Worm (Caenorhabditis elegans) whole organism, young adult: ENCODE results near the gene snu-66.
"Not testable (repeated sequence)": the region's sequence is repeated elsewhere in the genome, so short reads cannot be mapped to it uniquely, and the experiment has no call there.

Source experiments
- B0019.2 ChIP-seq: fragments of 200-800 bp; sonication (Bioruptor generic); conservative IDR thresholded peaks from 2 replicates; pipeline ENCODE4 v1.3.6; 2022; ENCODE audit warnings: missing genetic modification reagents, missing genetic modification characterization, missing compliant biosample characterization
- B0261.1 ChIP-seq: sonication (generic microtip); optimal IDR thresholded peaks from 2 replicates; lab custom pipeline; 2016; ENCODE audit warnings: mild to moderate bottlenecking, missing genetic modification characterization, moderate library complexity, missing compliant biosample characterization
- C17E4.6 ChIP-seq: fragments of 200-800 bp; sonication (Bioruptor generic); IDR thresholded peaks from 2 replicates; pipeline ENCODE4 v1.3.6; 2022; ENCODE audit warnings: missing genetic modification reagents, missing genetic modification characterization, missing compliant biosample characterization
- D2030.7 ChIP-seq: fragments of 200-800 bp; sonication (Bioruptor generic); IDR thresholded peaks from 2 replicates; pipeline ENCODE4 v1.3.6; 2022; ENCODE audit warnings: missing genetic modification reagents, missing genetic modification characterization, missing compliant biosample characterization
- F37B4.10 ChIP-seq: fragments of 200-800 bp; sonication (Bioruptor generic); IDR thresholded peaks from 2 replicates; pipeline ENCODE4 v1.3.6; 2022; ENCODE audit warnings: missing genetic modification characterization, missing compliant biosample characterization
- F39B2.1 ChIP-seq: fragments of 200-800 bp; sonication (Bioruptor generic); IDR thresholded peaks from 2 replicates; pipeline ENCODE4 v1.3.6; 2022; ENCODE audit warnings: missing genetic modification reagents, missing genetic modification characterization, missing compliant biosample characterization
- F52B5.7 ChIP-seq: sonication (generic microtip); optimal IDR thresholded peaks from 2 replicates; lab custom pipeline; 2016; ENCODE audit warnings: mild to moderate bottlenecking, missing genetic modification characterization, missing compliant biosample characterization
- F57A8.1 ChIP-seq: fragments of 200-800 bp; sonication (Bioruptor generic); optimal IDR thresholded peaks from 2 replicates; lab custom pipeline; 2018; ENCODE audit warnings: mild to moderate bottlenecking, missing genetic modification characterization, moderate library complexity, missing compliant biosample characterization
- T07F8.4 ChIP-seq: sonication (generic microtip); optimal IDR thresholded peaks from 2 replicates; lab custom pipeline; 2016; ENCODE audit warnings: mild to moderate bottlenecking, missing genetic modification characterization, moderate library complexity, missing compliant biosample characterization
- Y56A3A.18 ChIP-seq: fragments of 200-800 bp; sonication (Bioruptor generic); IDR thresholded peaks from 2 replicates; pipeline ENCODE4 v1.3.6; 2022; ENCODE audit warnings: missing genetic modification reagents, missing genetic modification characterization, missing compliant biosample characterization
- Y95B8A.8 ChIP-seq: fragments of 200-800 bp; sonication (Bioruptor generic); IDR thresholded peaks from 2 replicates; pipeline ENCODE4 v1.3.6; 2022; ENCODE audit warnings: missing genetic modification reagents, missing genetic modification characterization, missing compliant biosample characterization
- aptf-2 ChIP-seq: fragments of 200-800 bp; sonication (Bioruptor generic); conservative IDR thresholded peaks from 2 replicates; pipeline ENCODE4 v1.3.6; 2022; ENCODE audit warnings: missing genetic modification reagents, missing genetic modification characterization, missing compliant biosample characterization
- attf-6 ChIP-seq: fragments of 200-800 bp; sonication (Bioruptor generic); IDR thresholded peaks from 2 replicates; pipeline ENCODE4 v1.3.6; 2022; ENCODE audit warnings: missing genetic modification reagents, missing genetic modification characterization, missing compliant biosample characterization
- bed-2 ChIP-seq: fragments of 200-800 bp; sonication (Bioruptor generic); IDR thresholded peaks from 2 replicates; pipeline ENCODE4 v1.3.6; 2022; ENCODE audit warnings: missing genetic modification reagents, missing genetic modification characterization, missing compliant biosample characterization
- cebp-1 ChIP-seq, 2 experiments: fragments of 200-800 bp in 1 of 2; sonication (Bioruptor generic) in 1 of 2; sonication (generic microtip) in 1 of 2; IDR thresholded peaks in 1 of 2; optimal IDR thresholded peaks in 1 of 2; 2 replicates each; pipeline versions ENCODE4 v1.3.6 to Lab custom; 2017 to 2022; ENCODE audit warnings: missing compliant biosample characterization in 2 of 2, missing genetic modification characterization in 2 of 2, mild to moderate bottlenecking in 1 of 2, missing genetic modification reagents in 1 of 2, moderate library complexity in 1 of 2
- cebp-2 ChIP-seq: fragments of 200-800 bp; sonication (Bioruptor generic); IDR thresholded peaks from 2 replicates; pipeline ENCODE4 v1.3.6; 2022; ENCODE audit warnings: missing genetic modification characterization, missing compliant biosample characterization
- ceh-100 ChIP-seq: fragments of 200-800 bp; sonication (Bioruptor generic); IDR thresholded peaks from 2 replicates; pipeline ENCODE4 v1.3.6; 2022; ENCODE audit warnings: missing genetic modification reagents, missing genetic modification characterization, missing compliant biosample characterization
- ceh-40 ChIP-seq: fragments of 200-800 bp; sonication (Bioruptor generic); IDR thresholded peaks from 2 replicates; pipeline ENCODE4 v1.3.6; 2022; ENCODE audit warnings: missing genetic modification characterization, missing compliant biosample characterization
- ceh-58 ChIP-seq: fragments of 200-800 bp; sonication (Bioruptor generic); IDR thresholded peaks from 2 replicates; pipeline ENCODE4 v1.3.6; 2022; ENCODE audit warnings: missing genetic modification characterization, missing compliant biosample characterization
- ceh-91 ChIP-seq: fragments of 200-800 bp; sonication (Bioruptor generic); IDR thresholded peaks from 2 replicates; pipeline ENCODE4 v1.3.6; 2022; ENCODE audit warnings: missing genetic modification reagents, missing genetic modification characterization, missing compliant biosample characterization
- die-1 ChIP-seq: sonication (generic microtip); optimal IDR thresholded peaks from 2 replicates; lab custom pipeline; 2016; ENCODE audit warnings: missing genotype, mild to moderate bottlenecking, missing genetic modification characterization, missing compliant biosample characterization
- egl-18 ChIP-seq: fragments of 200-800 bp; sonication (Bioruptor generic); IDR thresholded peaks from 2 replicates; pipeline ENCODE4 v1.3.6; 2022; ENCODE audit warnings: missing genetic modification reagents, missing genetic modification characterization, missing compliant biosample characterization
- egl-44 ChIP-seq: fragments of 200-800 bp; sonication (Bioruptor generic); IDR thresholded peaks from 2 replicates; pipeline ENCODE4 v1.3.6; 2022; ENCODE audit warnings: missing genetic modification reagents, missing genetic modification characterization, missing compliant biosample characterization
- ekl-4 ChIP-seq: fragments of 200-800 bp; sonication (Bioruptor generic); IDR thresholded peaks from 2 replicates; pipeline ENCODE4 v1.3.6; 2022; ENCODE audit warnings: missing genetic modification reagents, missing genetic modification characterization, missing compliant biosample characterization
- him-1 ChIP-seq: sonication (generic microtip); optimal IDR thresholded peaks from 2 replicates; lab custom pipeline; 2016; ENCODE audit warnings: missing genotype, missing genetic modification reagents, missing genetic modification characterization, missing compliant biosample characterization
- hmg-1.2 ChIP-seq: fragments of 200-800 bp; sonication (Bioruptor generic); IDR thresholded peaks from 2 replicates; pipeline ENCODE4 v1.3.6; 2022; ENCODE audit warnings: missing genetic modification reagents, missing genetic modification characterization, missing compliant biosample characterization
- hsf-1 ChIP-seq: fragments of 200-800 bp; sonication (Bioruptor generic); IDR thresholded peaks from 2 replicates; pipeline ENCODE4 v1.3.6; 2022; ENCODE audit warnings: missing genetic modification reagents, missing genetic modification characterization, missing compliant biosample characterization
- lag-1 ChIP-seq: fragments of 200-800 bp; sonication (Bioruptor generic); IDR thresholded peaks from 2 replicates; pipeline ENCODE4 v1.3.6; 2022; ENCODE audit warnings: missing genetic modification reagents, missing genetic modification characterization, missing compliant biosample characterization
- let-526 ChIP-seq: fragments of 200-800 bp; sonication (Bioruptor generic); IDR thresholded peaks from 2 replicates; pipeline ENCODE4 v1.3.6; 2022; ENCODE audit warnings: missing genetic modification reagents, missing genetic modification characterization, missing compliant biosample characterization
- lin-26 ChIP-seq: fragments of 200-800 bp; sonication (Bioruptor generic); IDR thresholded peaks from 2 replicates; pipeline ENCODE4 v1.3.6; 2022; ENCODE audit warnings: missing genetic modification reagents, missing genetic modification characterization, missing compliant biosample characterization
- lin-54 ChIP-seq: fragments of 200-800 bp; sonication (Bioruptor generic); optimal IDR thresholded peaks from 2 replicates; lab custom pipeline; 2018; ENCODE audit warnings: mild to moderate bottlenecking, missing genetic modification characterization, missing compliant biosample characterization
- madf-3 ChIP-seq: fragments of 200-800 bp; sonication (Bioruptor generic); IDR thresholded peaks from 2 replicates; pipeline ENCODE4 v1.3.6; 2022; ENCODE audit warnings: missing genetic modification reagents, missing genetic modification characterization, missing compliant biosample characterization
- madf-8 ChIP-seq: fragments of 200-800 bp; sonication (Bioruptor generic); conservative IDR thresholded peaks from 2 replicates; pipeline ENCODE4 v1.3.6; 2022; ENCODE audit warnings: missing genetic modification reagents, missing genetic modification characterization, missing compliant biosample characterization
- mcd-1 ChIP-seq: fragments of 200-800 bp; sonication (Bioruptor generic); IDR thresholded peaks from 2 replicates; pipeline ENCODE4 v1.3.6; 2022; ENCODE audit warnings: missing genetic modification reagents, missing genetic modification characterization, missing compliant biosample characterization
- mxl-1 ChIP-seq: sonication (generic microtip); optimal IDR thresholded peaks from 2 replicates; lab custom pipeline; 2016; ENCODE audit warnings: missing genetic modification characterization, missing compliant biosample characterization
- nfya-2 ChIP-seq: fragments of 200-800 bp; sonication (Bioruptor generic); IDR thresholded peaks from 2 replicates; pipeline ENCODE4 v1.3.6; 2022; ENCODE audit warnings: missing genetic modification reagents, missing genetic modification characterization, missing compliant biosample characterization
- nhr-120 ChIP-seq: fragments of 200-800 bp; sonication (Bioruptor generic); IDR thresholded peaks from 2 replicates; pipeline ENCODE4 v1.3.6; 2022; ENCODE audit warnings: missing genetic modification characterization, missing compliant biosample characterization
- nhr-90 ChIP-seq: sonication (generic microtip); optimal IDR thresholded peaks from 2 replicates; lab custom pipeline; 2016; ENCODE audit warnings: missing genotype, mild to moderate bottlenecking, missing genetic modification characterization, missing compliant biosample characterization
- pbrm-1 ChIP-seq: fragments of 200-800 bp; sonication (Bioruptor generic); IDR thresholded peaks from 2 replicates; pipeline ENCODE4 v1.3.6; 2022; ENCODE audit warnings: missing genetic modification reagents, missing genetic modification characterization, missing compliant biosample characterization
- rcor-1 ChIP-seq: fragments of 200-800 bp; sonication (Bioruptor generic); IDR thresholded peaks from 2 replicates; pipeline ENCODE4 v1.3.6; 2022; ENCODE audit warnings: missing genetic modification reagents, missing genetic modification characterization, missing compliant biosample characterization
- rpc-1 ChIP-seq, 2 experiments: fragments of 150-350 bp in 1 of 2; sonication (generic microtip) in 1 of 2; optimal IDR thresholded peaks; 2 replicates each; lab custom pipeline; 2014 to 2018; ENCODE audit warnings: missing biosample characterization in 1 of 2, missing genetic modification characterization in 1 of 2, missing genetic modification reagents in 1 of 2, missing genotype in 1 of 2
- sea-2 ChIP-seq: fragments of 200-800 bp; sonication (Bioruptor generic); IDR thresholded peaks from 2 replicates; pipeline ENCODE4 v1.3.6; 2022; ENCODE audit warnings: missing genetic modification characterization, missing compliant biosample characterization
- tbp1 ChIP-seq: fragments of 200-800 bp; sonication (Bioruptor generic); optimal IDR thresholded peaks from 2 replicates; lab custom pipeline; 2018; ENCODE audit warnings: mild to moderate bottlenecking, missing genetic modification characterization, missing compliant biosample characterization
- ztf-18 ChIP-seq: sonication (generic microtip); optimal IDR thresholded peaks from 2 replicates; lab custom pipeline; 2016; ENCODE audit warnings: missing genotype, mild to moderate bottlenecking, missing genetic modification characterization, missing compliant biosample characterization
- ztf-22 ChIP-seq: fragments of 200-800 bp; sonication (Bioruptor generic); optimal IDR thresholded peaks from 2 replicates; lab custom pipeline; 2018; ENCODE audit warnings: mild to moderate bottlenecking, missing genetic modification characterization, moderate library complexity, missing compliant biosample characterization
- ztf-25 ChIP-seq: fragments of 200-800 bp; sonication (Bioruptor generic); IDR thresholded peaks from 2 replicates; pipeline ENCODE4 v1.3.6; 2022; ENCODE audit warnings: missing genetic modification reagents, missing genetic modification characterization, missing compliant biosample characterization
- ztf-28 ChIP-seq: fragments of 200-800 bp; sonication (Bioruptor generic); IDR thresholded peaks from 2 replicates; pipeline ENCODE4 v1.3.6; 2022; ENCODE audit warnings: missing genetic modification reagents, missing genetic modification characterization, missing compliant biosample characterization

Gene snu-66

ce11 chrV:7548499-7548898 lies 27.0 kb downstream of the snu-66 start:
- 0 out of 2 replicates have a peak, but pooled peaks have one; percentile 57 for TF ChIP-seq egl-18
- peak; percentile 72; the same call in 1 of the 2 replicates for TF ChIP-seq nhr-120 (GFP tag; lab: Robert Waterston, UW)
- TF ChIP-seq rpc-1 (optimal IDR thresholded peaks at IDR 0.05; lab: Kevin White, UChicago), result peak; percentile 53
- TF ChIP-seq rpc-1 (tag; optimal IDR thresholded peaks at IDR 0.05; lab: Kevin White, UChicago), result peak; percentile 73
- TF ChIP-seq nhr-90 (tag; lab: Kevin White, UChicago), result peak; percentile 58
- peak; percentile 83; the same call in 1 of the 2 replicates for TF ChIP-seq ekl-4
- TF ChIP-seq Y95B8A.8, result peak; percentile 73
- 0 out of 2 replicates have a peak, but pooled peaks have one; percentile 71 for TF ChIP-seq cebp-2
- peak; percentile 63; the same call in 1 of the 2 replicates for TF ChIP-seq madf-3 (GFP tag; lab: Robert Waterston, UW)
- TF ChIP-seq aptf-2 (GFP tag; lab: Robert Waterston, UW), result peak; percentile 78
- peak; percentile 47 for TF ChIP-seq mxl-1
- peak; percentile 47; the same call in 1 of the 2 replicates for TF ChIP-seq ceh-91
- peak; percentile 53; the same call in 1 of the 2 replicates for TF ChIP-seq B0019.2 (GFP tag; lab: Robert Waterston, UW)
- peak; percentile 71; the same call in 1 of the 2 replicates for TF ChIP-seq ztf-28 (GFP tag; lab: Robert Waterston, UW)
- TF ChIP-seq lin-26, result peak; percentile 97
- TF ChIP-seq madf-8 (GFP tag; lab: Robert Waterston, UW), result peak; percentile 43
- 0 out of 2 replicates have a peak, but pooled peaks have one; percentile 59 for TF ChIP-seq lag-1 (GFP tag; lab: Robert Waterston, UW)
- peak; percentile 59 for TF ChIP-seq die-1 (tag; lab: Kevin White, UChicago)
- TF ChIP-seq bed-2 (GFP tag; lab: Robert Waterston, UW), result peak; percentile 66; the same call in 1 of the 2 replicates
- TF ChIP-seq cebp-1 (GFP tag; IDR thresholded peaks at IDR 0.05; lab: Robert Waterston, UW), result peak; percentile 36; the same call in 1 of the 2 replicates
- TF ChIP-seq cebp-1 (tag; optimal IDR thresholded peaks at IDR 0.05; lab: Kevin White, UChicago), result not testable (repeated sequence)
- peak; percentile 91 for TF ChIP-seq Y56A3A.18 (GFP tag; lab: Robert Waterston, UW)
- 0 out of 2 replicates have a peak, but pooled peaks have one; percentile 38 for TF ChIP-seq F39B2.1 (GFP tag; lab: Robert Waterston, UW)
- peak; percentile 57 for TF ChIP-seq hmg-1.2 (GFP tag; lab: Robert Waterston, UW)
- TF ChIP-seq C17E4.6 (GFP tag; lab: Robert Waterston, UW), result peak; percentile 70
- peak; percentile 49 for TF ChIP-seq attf-6 (GFP tag; lab: Robert Waterston, UW)
- peak; percentile 45 for TF ChIP-seq him-1 (tag; lab: Kevin White, UChicago)
- peak; percentile 81; the same call in 1 of the 2 replicates for TF ChIP-seq ceh-58 (GFP tag; lab: Robert Waterston, UW)
- 0 out of 2 replicates have a peak, but pooled peaks have one; percentile 23 for TF ChIP-seq nfya-2
- TF ChIP-seq ztf-18 (tag; lab: Kevin White, UChicago), result peak; percentile 30
- peak; percentile 78 for TF ChIP-seq rcor-1 (GFP tag; lab: Robert Waterston, UW)
- TF ChIP-seq ztf-25 (GFP tag; lab: Robert Waterston, UW), result peak; percentile 74; the same call in 1 of the 2 replicates
- peak; percentile 87 for TF ChIP-seq D2030.7 (GFP tag; lab: Robert Waterston, UW)
- TF ChIP-seq sea-2 (GFP tag; lab: Robert Waterston, UW), result peak; percentile 51; the same call in 1 of the 2 replicates
- TF ChIP-seq F52B5.7, result peak; percentile 50
- TF ChIP-seq ztf-22, result peak; percentile 10
- TF ChIP-seq T07F8.4 (tag; lab: Kevin White, UChicago), result peak; percentile 43
- TF ChIP-seq egl-44 (GFP tag; lab: Robert Waterston, UW), result peak; percentile 93
- peak; percentile 62 for TF ChIP-seq B0261.1 (tag; lab: Kevin White, UChicago)
- TF ChIP-seq tbp1, result peak; percentile 85
- peak; percentile 77; the same call in 1 of the 2 replicates for TF ChIP-seq ceh-40 (GFP tag; lab: Robert Waterston, UW)
- peak; percentile 69 for TF ChIP-seq pbrm-1
- peak; percentile 27; the same call in 1 of the 2 replicates for TF ChIP-seq ceh-100 (GFP tag; lab: Robert Waterston, UW)
- 0 out of 2 replicates have a peak, but pooled peaks have one; percentile 11 for TF ChIP-seq F37B4.10 (GFP tag; lab: Robert Waterston, UW)
- peak; percentile 67 for TF ChIP-seq mcd-1 (GFP tag; lab: Robert Waterston, UW)
- TF ChIP-seq let-526 (GFP tag; lab: Robert Waterston, UW), result peak; percentile 72; the same call in 1 of the 2 replicates
- peak; percentile 87 for TF ChIP-seq hsf-1 (GFP tag; lab: Robert Waterston, UW)
- peak; percentile 57 for TF ChIP-seq lin-54 (GFP tag; lab: Kevin White, UChicago)
- TF ChIP-seq F57A8.1 (GFP tag; lab: Kevin White, UChicago), result peak; percentile 36
